Fruit fly (Drosophila melanogaster): ENCODE data around the gene Targ1.

- no peak for TF ChIP-seq CG8478 (optimal IDR thresholded peaks at IDR 0.05)
- TF ChIP-seq CTCF (optimal IDR thresholded peaks at IDR 0.05) = no peak
Measured at dm6 chr3L:21236959-21237551, 34.4 kb upstream of the Targ1 start.
